Worm (Caenorhabditis elegans): ENCODE data around the gene irld-15.

The irld-15 gene

ce11 chrV:2281499-2281898, 22.2 kb downstream of the irld-15 start, which contains the start of gene nhr-228:
TSS of gene nhr-228 (plus strand) at chrV:2281759.
- TF ChIP-seq cog-1 (tag; optimal IDR thresholded peaks at IDR 0.05): peak; percentile 18
- TF ChIP-seq flt-1 (GFP tag; IDR thresholded peaks at IDR 0.05): no peak

ce11 chrV:2278543-2278942, 25.1 kb downstream of the irld-15 start, which contains the start of gene fbxa-137:
TSS of gene fbxa-137 (plus strand) at chrV:2278816.
- peak; percentile 67 for TF ChIP-seq cog-1 (tag; optimal IDR thresholded peaks at IDR 0.05)
- no peak for TF ChIP-seq T22C8.4 (GFP tag; IDR thresholded peaks at IDR 0.05)

- no peak for TF ChIP-seq tab-1 (GFP tag; IDR thresholded peaks at IDR 0.05)
- no peak for TF ChIP-seq T22C8.4 (GFP tag; IDR thresholded peaks at IDR 0.05)
- TF ChIP-seq ztf-29 (GFP tag; IDR thresholded peaks at IDR 0.05): no peak
- TF ChIP-seq flt-1 (GFP tag; IDR thresholded peaks at IDR 0.05): no peak
- no peak for TF ChIP-seq med-1 (GFP tag; optimal IDR thresholded peaks at IDR 0.05; ENCODE audit: insufficient read depth)
- TF ChIP-seq ztf-23 (GFP tag; IDR thresholded peaks at IDR 0.05): no peak
- no peak for TF ChIP-seq ref-1 (GFP tag; conservative IDR thresholded peaks at IDR 0.05)
- TF ChIP-seq cog-1 (tag; optimal IDR thresholded peaks at IDR 0.05): no peak
- no peak for TF ChIP-seq klf-2 (GFP tag; conservative IDR thresholded peaks at IDR 0.05)
Observed at ce11 chrV:2278052-2278451, 25.6 kb downstream of the irld-15 start, which contains the start of gene nhr-59. TSS of gene nhr-59 (minus strand) at chrV:2278265.

ce11 chrV:2277260-2277659, 26.4 kb downstream of the irld-15 start:
- TF ChIP-seq klf-2 (GFP tag; conservative IDR thresholded peaks at IDR 0.05) (no peak), T22C8.4 (GFP tag; IDR thresholded peaks at IDR 0.05) (no peak), flt-1 (GFP tag; IDR thresholded peaks at IDR 0.05) (no peak), cog-1 (tag; optimal IDR thresholded peaks at IDR 0.05) (no peak), ztf-29 (GFP tag; IDR thresholded peaks at IDR 0.05) (no peak), ztf-23 (GFP tag; IDR thresholded peaks at IDR 0.05) (no peak), med-1 (GFP tag; optimal IDR thresholded peaks at IDR 0.05; ENCODE audit: insufficient read depth) (no peak), tab-1 (GFP tag; IDR thresholded peaks at IDR 0.05) (no peak), ref-1 (GFP tag; conservative IDR thresholded peaks at IDR 0.05) (no peak)

ce11 chrV:2274253-2274892, 29.3 kb downstream of the irld-15 start, which contains the start of the genes Y5H2A.4 and abu-4:
TSS of gene Y5H2A.4 (minus strand) at chrV:2274353.
TSS of gene abu-4 (plus strand) at chrV:2274842.
- no peak for TF ChIP-seq cog-1 (tag; optimal IDR thresholded peaks at IDR 0.05)
- no peak for TF ChIP-seq med-1 (GFP tag; optimal IDR thresholded peaks at IDR 0.05; ENCODE audit: insufficient read depth)
- TF ChIP-seq ztf-23 (GFP tag; IDR thresholded peaks at IDR 0.05): no peak
- TF ChIP-seq flt-1 (GFP tag; IDR thresholded peaks at IDR 0.05): no peak
- no peak for TF ChIP-seq tab-1 (GFP tag; IDR thresholded peaks at IDR 0.05)
- TF ChIP-seq T22C8.4 (GFP tag; IDR thresholded peaks at IDR 0.05): no peak
- no peak for TF ChIP-seq ztf-29 (GFP tag; IDR thresholded peaks at IDR 0.05)

ce11 chrV:2271750-2272149, 31.9 kb downstream of the irld-15 start, which contains the start of gene Y5H2A.1:
TSS of gene Y5H2A.1 (minus strand) at chrV:2271850.
- TF ChIP-seq cog-1 (tag; optimal IDR thresholded peaks at IDR 0.05) (no peak), ztf-23 (GFP tag; IDR thresholded peaks at IDR 0.05) (no peak), klf-2 (GFP tag; conservative IDR thresholded peaks at IDR 0.05) (no peak), flt-1 (GFP tag; IDR thresholded peaks at IDR 0.05) (no peak), tab-1 (GFP tag; IDR thresholded peaks at IDR 0.05) (no peak), ref-1 (GFP tag; conservative IDR thresholded peaks at IDR 0.05) (no peak), T22C8.4 (GFP tag; IDR thresholded peaks at IDR 0.05) (no peak), ztf-29 (GFP tag; IDR thresholded peaks at IDR 0.05) (no peak)

- no peak for TF ChIP-seq ztf-29 (GFP tag; IDR thresholded peaks at IDR 0.05)
- no peak for TF ChIP-seq ref-1 (GFP tag; conservative IDR thresholded peaks at IDR 0.05)
- TF ChIP-seq flt-1 (GFP tag; IDR thresholded peaks at IDR 0.05): no peak
Observed at ce11 chrV:2266958-2267357, 36.7 kb downstream of the irld-15 start, which contains the start of gene nhr-275. TSS of gene nhr-275 (minus strand) at chrV:2267058.

ce11 chrV:2264925-2265324, 38.8 kb downstream of the irld-15 start:
- TF ChIP-seq T22C8.4 (GFP tag; IDR thresholded peaks at IDR 0.05): no peak
- no peak for TF ChIP-seq ztf-23 (GFP tag; IDR thresholded peaks at IDR 0.05)
- no peak for TF ChIP-seq ref-1 (GFP tag; conservative IDR thresholded peaks at IDR 0.05)
- no peak for TF ChIP-seq med-1 (GFP tag; optimal IDR thresholded peaks at IDR 0.05; ENCODE audit: insufficient read depth)
- TF ChIP-seq flt-1 (GFP tag; IDR thresholded peaks at IDR 0.05): no peak
- TF ChIP-seq cog-1 (tag; optimal IDR thresholded peaks at IDR 0.05): no peak
- TF ChIP-seq tab-1 (GFP tag; IDR thresholded peaks at IDR 0.05): no peak
- no peak for TF ChIP-seq ztf-29 (GFP tag; IDR thresholded peaks at IDR 0.05)
- no peak for TF ChIP-seq klf-2 (GFP tag; conservative IDR thresholded peaks at IDR 0.05)

- TF ChIP-seq ztf-23 (GFP tag; IDR thresholded peaks at IDR 0.05) (no peak), tab-1 (GFP tag; IDR thresholded peaks at IDR 0.05) (no peak), flt-1 (GFP tag; IDR thresholded peaks at IDR 0.05) (no peak), ref-1 (GFP tag; conservative IDR thresholded peaks at IDR 0.05) (no peak), cog-1 (tag; optimal IDR thresholded peaks at IDR 0.05) (no peak)
Observed at ce11 chrV:2264455-2264854, 39.2 kb downstream of the irld-15 start, which contains the start of gene nhr-183. TSS of gene nhr-183 (minus strand) at chrV:2264634.

- no peak for TF ChIP-seq ref-1 (GFP tag; conservative IDR thresholded peaks at IDR 0.05)
- TF ChIP-seq ztf-23 (GFP tag; IDR thresholded peaks at IDR 0.05): no peak
- no peak for TF ChIP-seq med-1 (GFP tag; optimal IDR thresholded peaks at IDR 0.05; ENCODE audit: insufficient read depth)
- TF ChIP-seq tab-1 (GFP tag; IDR thresholded peaks at IDR 0.05): no peak
- no peak for TF ChIP-seq klf-2 (GFP tag; conservative IDR thresholded peaks at IDR 0.05)
- no peak for TF ChIP-seq ztf-29 (GFP tag; IDR thresholded peaks at IDR 0.05)
- no peak for TF ChIP-seq cog-1 (tag; optimal IDR thresholded peaks at IDR 0.05)
- no peak for TF ChIP-seq T22C8.4 (GFP tag; IDR thresholded peaks at IDR 0.05)
- no peak for TF ChIP-seq flt-1 (GFP tag; IDR thresholded peaks at IDR 0.05)
Observed at ce11 chrV:2260660-2261059, 43.0 kb downstream of the irld-15 start, which contains the start of gene F41B5.12. TSS of gene F41B5.12 (plus strand) at chrV:2260960.
